Fruit fly (Drosophila melanogaster) whole organism: ENCODE measurements around the gene SmydA-2.

Experiments
- CG8478 ChIP-seq: fragments of >200 bp; optimal IDR thresholded peaks from 2 replicates; lab custom pipeline; 2018; ENCODE audit warnings: inconsistent platforms
- Dll ChIP-seq: fragments of >200 bp; optimal IDR thresholded peaks from 2 replicates; lab custom pipeline; 2017
- EcR ChIP-seq, 2 experiments: fragments of >200 bp; optimal IDR thresholded peaks; 2 replicates each; lab custom pipeline; 2017; ENCODE audit warnings: missing biosample characterization in 2 of 2, missing genetic modification characterization in 2 of 2, missing genetic modification reagents in 2 of 2
- pan ChIP-seq: fragments of >200 bp; optimal IDR thresholded peaks from 2 replicates; lab custom pipeline; 2017
- psq ChIP-seq: fragments of >200 bp; optimal IDR thresholded peaks from 2 replicates; lab custom pipeline; 2017
- usp ChIP-seq: fragments of >200 bp; optimal IDR thresholded peaks from 2 replicates; lab custom pipeline; 2017; ENCODE audit warnings: missing biosample characterization, missing genetic modification characterization, mixed read lengths

The SmydA-2 gene

DNA sequence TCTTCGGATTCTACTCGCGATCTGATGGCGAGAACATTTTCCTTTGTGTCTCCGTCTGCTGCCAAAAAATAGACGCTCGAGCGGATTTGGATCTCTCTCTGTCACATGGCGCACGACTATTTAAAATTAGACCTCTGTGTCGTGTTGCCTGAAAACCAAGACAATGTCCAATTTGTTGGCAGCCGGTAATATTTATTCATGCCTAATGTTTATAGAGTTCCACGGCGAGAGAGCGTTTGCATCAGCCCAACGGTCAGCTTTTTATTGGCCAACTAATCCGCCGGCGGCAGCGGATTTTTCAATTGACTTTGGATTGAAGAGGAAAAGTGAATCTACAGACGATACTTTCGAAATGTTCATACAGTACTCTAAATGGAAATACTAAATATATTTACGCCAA, at the start of gene SmydA-2:
Gene SmydA-2, minus strand, starts transcription at position 33 of the 400 bp plus-strand sequence.
- TF ChIP-seq psq (lab: Kevin White, UChicago) = no peak
- TF ChIP-seq CG8478 (lab: Kevin White, UChicago) = no peak
- TF ChIP-seq Dll = no peak
- TF ChIP-seq EcR (GFP tag; optimal IDR thresholded peaks at IDR 0.05; lab: Kevin White, UChicago) = no peak
- no peak for TF ChIP-seq usp

DNA sequence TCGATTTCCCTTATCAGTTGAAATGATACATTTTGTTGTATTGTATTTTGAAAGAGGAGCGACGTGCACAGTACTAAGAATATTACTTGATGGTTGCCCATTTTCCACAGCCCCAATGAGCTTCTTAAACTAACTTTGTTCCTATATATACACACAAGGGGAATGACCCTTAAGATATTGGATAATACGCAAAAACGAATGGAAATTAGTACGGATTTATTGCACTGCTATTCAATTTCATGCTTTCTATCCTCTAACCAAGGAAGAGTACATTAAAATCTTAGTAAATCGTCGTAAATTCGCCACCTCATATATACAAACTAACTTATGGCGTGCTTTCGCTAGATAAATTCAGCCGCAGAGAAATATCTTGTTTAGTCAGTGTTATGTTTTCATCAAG, 48.9 kb upstream of the SmydA-2 start, which contains the start of gene Acp76A:
Gene Acp76A, minus strand, starts transcription at position 101 of the 400 bp plus-strand sequence.
- TF ChIP-seq pan (lab: Kevin White, UChicago) = no peak

- TF ChIP-seq usp (no peak), EcR (GFP tag; optimal IDR thresholded peaks at IDR 0.05; lab: Kevin White, UChicago) (no peak), psq (lab: Kevin White, UChicago) (no peak), Dll (no peak), pan (lab: Kevin White, UChicago) (no peak), CG8478 (lab: Kevin White, UChicago) (no peak)
Measured at dm6 chr3L:19049669-19050510, 46.8 kb upstream of the SmydA-2 start.

dm6 chr3L:19048761-19049160, 45.7 kb upstream of the SmydA-2 start:
- TF ChIP-seq usp (no peak), EcR (GFP tag; optimal IDR thresholded peaks at IDR 0.05; lab: Kevin White, UChicago) (no peak), CG8478 (lab: Kevin White, UChicago) (no peak), Dll (no peak), psq (lab: Kevin White, UChicago) (no peak), pan (lab: Kevin White, UChicago) (no peak)

DNA sequence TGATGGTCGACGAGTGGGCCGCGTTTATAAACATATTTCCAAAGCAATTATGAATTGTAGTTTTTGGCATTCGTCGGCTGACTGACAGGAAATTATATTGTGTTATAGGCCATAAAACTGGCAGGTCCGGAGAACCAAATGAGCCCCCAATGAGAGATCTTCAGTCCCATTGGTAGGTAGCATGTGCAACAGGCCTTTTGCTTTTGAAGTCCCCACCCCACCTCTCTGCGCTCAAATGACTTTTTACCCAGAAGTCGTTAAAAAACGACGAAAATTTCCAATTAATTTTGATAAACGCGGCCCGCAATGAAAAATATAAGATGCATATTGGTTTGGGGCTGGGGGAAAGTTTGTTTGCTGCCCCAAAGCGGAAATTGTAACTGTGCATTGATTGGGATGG, 45.2 kb upstream of the SmydA-2 start:
- TF ChIP-seq EcR (GFP tag; optimal IDR thresholded peaks at IDR 0.05; lab: Kevin White, UChicago) = no peak
- no peak for TF ChIP-seq Dll
- TF ChIP-seq pan (lab: Kevin White, UChicago) = no peak
- TF ChIP-seq CG8478 (lab: Kevin White, UChicago) = no peak
- no peak for TF ChIP-seq usp
- TF ChIP-seq psq (lab: Kevin White, UChicago) = no peak

- no peak for TF ChIP-seq CG8478 (lab: Kevin White, UChicago)
- peak; percentile 78 for TF ChIP-seq Dll
Measured at dm6 chr3L:19046389-19047042, 43.5 kb upstream of the SmydA-2 start.

DNA sequence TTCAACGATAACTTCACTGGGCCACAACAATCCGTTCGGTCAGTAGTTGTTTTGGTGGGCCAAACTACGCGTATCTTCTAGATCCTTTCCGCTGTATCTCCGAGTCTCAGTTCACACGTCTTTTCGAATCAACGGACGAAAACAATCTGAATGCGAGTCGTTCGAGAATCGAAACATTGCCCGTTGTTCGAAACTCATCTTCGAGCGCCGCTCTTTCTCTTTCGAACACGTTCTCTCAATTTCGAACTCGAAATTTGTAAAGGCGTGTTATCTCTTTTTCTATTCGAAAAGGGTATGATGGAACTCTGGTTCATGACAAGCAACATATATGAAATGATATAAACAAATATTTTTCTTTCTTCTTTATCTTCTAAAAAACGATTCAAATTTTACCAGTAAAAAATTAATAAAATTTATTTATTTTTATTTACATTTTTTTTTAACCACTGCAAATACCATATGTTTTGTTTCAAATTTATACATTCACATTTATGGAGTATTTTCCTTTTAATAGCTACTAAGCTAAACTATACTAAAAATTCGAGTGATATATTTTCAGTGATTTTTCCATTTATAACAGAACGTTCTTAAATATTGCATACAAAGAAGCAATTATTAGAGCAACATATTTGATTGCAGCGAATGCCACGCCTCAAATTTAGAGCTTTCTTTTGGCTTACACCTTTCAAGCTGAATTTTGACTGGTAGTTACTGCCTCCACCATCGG, 42.4 kb upstream of the SmydA-2 start, which contains the start of gene nkd:
Gene nkd, minus strand, starts transcription at position 151 of the 727 bp plus-strand sequence.
- TF ChIP-seq EcR (GFP tag; optimal IDR thresholded peaks at IDR 0.05; lab: Kevin White, UChicago) (no peak), pan (lab: Kevin White, UChicago) (peak; percentile 70), CG8478 (lab: Kevin White, UChicago) (no peak)

- TF ChIP-seq Dll = no peak
- TF ChIP-seq CG8478 (lab: Kevin White, UChicago) = no peak
- TF ChIP-seq EcR (GFP tag; optimal IDR thresholded peaks at IDR 0.05; lab: Kevin White, UChicago) = no peak
- no peak for TF ChIP-seq psq (lab: Kevin White, UChicago)
- TF ChIP-seq pan (lab: Kevin White, UChicago) = no peak
- no peak for TF ChIP-seq usp
Measured at dm6 chr3L:19044589-19045298, 41.7 kb upstream of the SmydA-2 start.

- no peak for TF ChIP-seq pan (lab: Kevin White, UChicago)
- TF ChIP-seq EcR (GFP tag; optimal IDR thresholded peaks at IDR 0.05; lab: Kevin White, UChicago) = no peak
- no peak for TF ChIP-seq psq (lab: Kevin White, UChicago)
- no peak for TF ChIP-seq CG8478 (lab: Kevin White, UChicago)
- TF ChIP-seq Dll = no peak
- no peak for TF ChIP-seq usp
Measured at dm6 chr3L:19043464-19044034, 40.5 kb upstream of the SmydA-2 start.

dm6 chr3L:19042501-19042900, 39.4 kb upstream of the SmydA-2 start:
- no peak for TF ChIP-seq Dll

DNA sequence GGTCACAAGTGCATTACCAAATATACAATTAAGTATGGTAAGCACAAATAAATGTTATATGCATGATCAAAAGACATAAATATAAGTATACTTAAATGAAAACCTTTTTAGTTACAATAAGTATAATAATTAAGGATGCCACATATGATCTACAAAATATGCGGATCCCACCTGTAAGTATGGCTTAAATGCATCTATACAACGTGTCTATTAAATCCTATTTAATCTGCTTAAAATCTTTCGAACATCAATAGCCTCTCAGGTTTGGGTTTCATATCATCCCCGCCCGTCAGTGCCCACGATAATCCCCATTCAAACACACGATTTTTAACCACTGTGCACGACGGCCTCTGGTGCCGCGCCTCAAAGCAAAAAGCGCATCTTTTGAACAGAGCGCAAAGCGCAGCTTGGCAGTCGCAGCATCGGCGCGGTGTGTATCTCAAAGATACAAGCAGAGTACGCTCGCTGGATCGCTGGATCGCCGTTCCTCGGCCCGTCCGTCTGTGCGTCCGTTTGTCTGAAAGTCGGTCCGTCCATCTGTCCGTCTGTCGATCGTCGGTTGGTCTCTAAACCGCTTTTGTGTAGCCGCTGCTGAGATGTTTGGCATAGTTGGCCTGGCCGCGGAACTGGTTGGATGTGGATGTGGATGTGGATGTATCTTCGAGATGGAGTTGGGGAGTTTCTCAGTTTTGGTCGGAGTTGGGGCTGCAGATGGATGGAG, 38.8 kb upstream of the SmydA-2 start:
- TF ChIP-seq CG8478 (lab: Kevin White, UChicago) = no peak
- TF ChIP-seq usp = no peak
- TF ChIP-seq Dll = no peak
- no peak for TF ChIP-seq pan (lab: Kevin White, UChicago)
- no peak for TF ChIP-seq psq (lab: Kevin White, UChicago)
- no peak for TF ChIP-seq EcR (GFP tag; optimal IDR thresholded peaks at IDR 0.05; lab: Kevin White, UChicago)
